Fruit fly (Drosophila melanogaster): ENCODE data around the gene CG1571.
A peak's percentile ranks its signal among the peaks of the same experiment; 100 is the strongest.

The CG1571 gene

dm6 chrX:8057299-8057730 is 18.4 kb upstream of the CG1571 start (continued):
- TF ChIP-seq en (GFP tag; optimal IDR thresholded peaks at IDR 0.05) (peak; percentile 63), CG32772 (GFP tag; IDR thresholded peaks at IDR 0.05) (0 out of 2 replicates have a peak, but pooled peaks have one; percentile 44), CG7928 (GFP tag; optimal IDR thresholded peaks at IDR 0.05) (no peak), Hand (GFP tag; optimal IDR thresholded peaks at IDR 0.05) (peak; percentile 37), Rx (GFP tag; IDR thresholded peaks at IDR 0.05) (peak; percentile 50), NfI (GFP tag; optimal IDR thresholded peaks at IDR 0.05) (peak; percentile 80), chm (GFP tag; IDR thresholded peaks at IDR 0.05) (peak; percentile 43; the same call in 1 of the 2 replicates), CG7357 (GFP tag; IDR thresholded peaks at IDR 0.05) (peak; percentile 57; the same call in 1 of the 3 replicates), Sox102F (GFP tag; optimal IDR thresholded peaks at IDR 0.05) (peak; percentile 67), Med (GFP tag) (peak; percentile 92), CG11504 (tag; optimal IDR thresholded peaks at IDR 0.05) (peak; percentile 86), usp (GFP tag; optimal IDR thresholded peaks at IDR 0.05) (no peak), Opbp (GFP tag; IDR thresholded peaks at IDR 0.05; ENCODE audit: partially characterized antibody) (no peak), Kr (GFP tag; optimal IDR thresholded peaks at IDR 0.05) (no peak), fru (optimal IDR thresholded peaks at IDR 0.05) (no peak), CG10565 (GFP tag; optimal IDR thresholded peaks at IDR 0.05) (peak; percentile 3), toy (GFP tag; IDR thresholded peaks at IDR 0.05) (no peak), jumu (GFP tag; optimal IDR thresholded peaks at IDR 0.05) (peak; percentile 82), Hey (tag; optimal IDR thresholded peaks at IDR 0.05) (no peak), ttk (GFP tag; IDR thresholded peaks at IDR 0.05) (peak; percentile 39; the same call in 1 of the 2 replicates), fd3F (GFP tag; optimal IDR thresholded peaks at IDR 0.05) (peak; percentile 65), kah (GFP tag; optimal IDR thresholded peaks at IDR 0.05) (peak; percentile 7), CrebB (tag; optimal IDR thresholded peaks at IDR 0.05) (no peak), CG31441 (GFP tag; IDR thresholded peaks at IDR 0.05) (peak; percentile 75), Ptx1 (GFP tag; IDR thresholded peaks at IDR 0.05) (peak; percentile 62; the same call in 1 of the 2 replicates), D19B (GFP tag; optimal IDR thresholded peaks at IDR 0.05) (peak; percentile 69), BEAF-32 (GFP tag; optimal IDR thresholded peaks at IDR 0.05) (no peak), CG10366 (GFP tag; IDR thresholded peaks at IDR 0.05) (peak; percentile 22; the same call in 1 of the 2 replicates), Gug (GFP tag; IDR thresholded peaks at IDR 0.05) (peak; percentile 43; the same call in 2 of the 4 replicates), CG3407 (GFP tag; optimal IDR thresholded peaks at IDR 0.05) (peak; percentile 55), CG42726 (GFP tag; IDR thresholded peaks at IDR 0.05; ENCODE audit: partially characterized antibody) (no peak), Tbp (GFP tag; optimal IDR thresholded peaks at IDR 0.05) (no peak), ci (GFP tag; IDR thresholded peaks at IDR 0.05) (peak; percentile 41; the same call in 1 of the 3 replicates), emc (GFP tag; optimal IDR thresholded peaks at IDR 0.05) (peak; percentile 53), Ravus (GFP tag; IDR thresholded peaks at IDR 0.05) (no peak), ranshi (GFP tag; IDR thresholded peaks at IDR 0.05) (no peak; the same call in 1 of the 2 replicates), Dbx (GFP tag; IDR thresholded peaks at IDR 0.05) (no peak; the same call in 2 of the 3 replicates), Scr (GFP tag; IDR thresholded peaks at IDR 0.05; ENCODE audit: partially characterized antibody) (no peak), sug (tag; optimal IDR thresholded peaks at IDR 0.05) (peak; percentile 60), CG17829 (tag; optimal IDR thresholded peaks at IDR 0.05) (peak; percentile 65), CG18011 (GFP tag; optimal IDR thresholded peaks at IDR 0.05) (peak; percentile 45), hb (GFP tag; IDR thresholded peaks at IDR 0.05; ENCODE audit: partially characterized antibody) (no peak), Doc2 (GFP tag; IDR thresholded peaks at IDR 0.05) (0 out of 2 replicates have a peak, but pooled peaks have one; percentile 41), sna (GFP tag; IDR thresholded peaks at IDR 0.05; ENCODE audit: partially characterized antibody) (no peak), CG10147 (GFP tag; optimal IDR thresholded peaks at IDR 0.05) (peak; percentile 55), gcm2 (GFP tag; optimal IDR thresholded peaks at IDR 0.05) (no peak), nerfin-2 (GFP tag; IDR thresholded peaks at IDR 0.05; ENCODE audit: partially characterized antibody) (no peak), otp (GFP tag; IDR thresholded peaks at IDR 0.05) (no peak), Atf6 (GFP tag; IDR thresholded peaks at IDR 0.05) (0 out of 2 replicates have a peak, but pooled peaks have one; percentile 46), shn (GFP tag; optimal IDR thresholded peaks at IDR 0.05) (peak; percentile 86), CG6272 (GFP tag; IDR thresholded peaks at IDR 0.05) (no peak)
